Worm (Caenorhabditis elegans) whole organism, L1 larva: ENCODE results near the gene F49E8.6.
A peak's percentile ranks its signal among the peaks of the same experiment; 100 is the strongest.

Source experiments
- C04F5.9 ChIP-seq: sonication (generic microtip); optimal IDR thresholded peaks from 2 replicates; lab custom pipeline; 2016; ENCODE audit warnings: missing genetic modification characterization, missing compliant biosample characterization
- C16A3.4 ChIP-seq: fragments of 150-350 bp; optimal IDR thresholded peaks from 2 replicates; lab custom pipeline; 2014; ENCODE audit warnings: missing biosample characterization, missing genetic modification characterization
- ama-1 ChIP-seq: fragments of 150-350 bp; optimal IDR thresholded peaks from 2 replicates; lab custom pipeline; 2014
- fkh-8 ChIP-seq: sonication (generic microtip); optimal IDR thresholded peaks from 2 replicates; lab custom pipeline; 2016; ENCODE audit warnings: mild to moderate bottlenecking, missing genetic modification characterization, missing compliant biosample characterization
- hlh-4 ChIP-seq: sonication (generic microtip); optimal IDR thresholded peaks from 2 replicates; lab custom pipeline; 2016; ENCODE audit warnings: mild to moderate bottlenecking, missing genetic modification characterization, missing compliant biosample characterization
- lin-13 ChIP-seq: fragments of 150-350 bp; optimal IDR thresholded peaks from 2 replicates; lab custom pipeline; 2014; ENCODE audit warnings: missing biosample characterization, missing genetic modification reagents, missing genetic modification characterization
- lin-14 ChIP-seq: fragments of 200-800 bp; sonication (Bioruptor generic); optimal IDR thresholded peaks from 2 replicates; lab custom pipeline; 2018; ENCODE audit warnings: mild to moderate bottlenecking, missing genetic modification characterization, moderate library complexity, missing compliant biosample characterization
- lin-15B ChIP-seq: fragments of 150-350 bp; sonication (generic microtip); optimal IDR thresholded peaks from 3 replicates; lab custom pipeline; 2014; ENCODE audit warnings: missing biosample characterization, missing genetic modification characterization
- pag-3 ChIP-seq: sonication (generic microtip); optimal IDR thresholded peaks from 2 replicates; lab custom pipeline; 2017; ENCODE audit warnings: missing genetic modification characterization, mild to moderate bottlenecking, missing compliant biosample characterization, antibody characterized with exemption, borderline replicate concordance; ENCODE audit not compliant: insufficient read depth
- snpc-4 ChIP-seq: fragments of 150-350 bp; optimal IDR thresholded peaks from 2 replicates; lab custom pipeline; 2014; ENCODE audit warnings: missing biosample characterization, missing genetic modification characterization
- ztf-11 ChIP-seq, 2 experiments: sonication (generic microtip); optimal IDR thresholded peaks; 2 replicates each; lab custom pipeline; 2016 to 2017; ENCODE audit warnings: missing genetic modification characterization in 2 of 2, missing biosample characterization in 1 of 2, missing compliant biosample characterization in 1 of 2

- no peak for TF ChIP-seq hlh-4 (tag; lab: Kevin White, UChicago)
- no peak for TF ChIP-seq lin-13 (GFP tag; lab: Kevin White, UChicago)
- TF ChIP-seq lin-15B (tag; lab: Kevin White, UChicago) = no peak
- TF ChIP-seq fkh-8 (tag; lab: Kevin White, UChicago) = no peak
- no peak for TF ChIP-seq C04F5.9 (tag; lab: Kevin White, UChicago)
- TF ChIP-seq lin-14 = no peak
- no peak for TF ChIP-seq C16A3.4 (tag; lab: Kevin White, UChicago)
- TF ChIP-seq snpc-4 (tag; lab: Kevin White, UChicago) = no peak
- peak in 1 of 2 experiments; percentile 11 for TF ChIP-seq ztf-11 (tag; optimal IDR thresholded peaks at IDR 0.05; lab: Kevin White, UChicago)
- no peak for TF ChIP-seq pag-3 (tag; lab: Kevin White, UChicago)
- TF ChIP-seq ama-1 = peak; percentile 90
These were observed 48.5 kb downstream of the F49E8.6 start for ce11 chrIV:7505866-7506488.
